Fruit fly (Drosophila melanogaster): ENCODE results near the gene Jon65Ai.

Gene Jon65Ai

DNA sequence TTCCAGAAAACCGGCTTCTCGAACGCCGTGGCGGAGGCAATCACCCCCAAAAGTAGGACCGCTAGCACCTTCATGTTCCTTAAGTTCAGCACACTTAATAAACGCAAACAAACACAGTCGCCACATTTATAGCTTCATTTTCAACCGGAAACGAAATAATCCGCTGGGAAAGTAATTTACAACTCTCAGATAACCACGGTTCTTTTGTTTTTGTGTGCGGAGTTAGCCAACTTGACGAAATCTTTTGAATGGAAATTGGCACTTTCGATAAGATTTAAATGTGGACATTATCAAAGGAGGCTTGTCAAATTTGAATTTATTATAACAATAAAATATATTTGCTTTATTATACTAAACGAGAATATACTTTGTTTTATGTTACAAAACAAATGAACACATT, at the start of gene Jon65Ai:
Gene Jon65Ai (minus strand): TSS at position 101 of the 400 bp plus-strand sequence.
- no peak for TF ChIP-seq CG10209 (GFP tag; optimal IDR thresholded peaks at IDR 0.05)

DNA sequence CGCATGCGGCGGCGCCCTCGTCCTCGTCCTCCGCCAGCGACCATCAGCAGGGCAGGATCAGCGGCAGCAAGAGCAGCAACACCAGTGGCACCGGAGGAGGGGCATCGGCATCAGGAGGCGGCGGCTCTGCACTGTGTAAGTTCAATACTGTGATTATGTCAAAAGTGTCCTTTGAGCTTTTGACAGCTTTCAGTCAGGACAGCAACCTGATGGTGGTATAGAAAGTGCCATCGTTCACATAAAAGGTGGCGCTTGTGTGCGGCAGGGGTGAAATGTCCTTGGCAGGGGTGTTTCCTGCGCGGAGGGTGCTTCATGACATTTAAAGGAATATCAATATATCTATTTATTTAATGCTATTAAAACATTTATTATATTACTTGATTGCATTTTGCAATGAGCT, 49.4 kb upstream of the Jon65Ai start:
- TF ChIP-seq CG6272 (GFP tag; IDR thresholded peaks at IDR 0.05): 0 out of 2 replicates have a peak, but pooled peaks have one; percentile 26
- TF ChIP-seq Ets65A (GFP tag): peak; percentile 35
- no peak for TF ChIP-seq z (GFP tag; IDR thresholded peaks at IDR 0.05)
- no peak for TF ChIP-seq CG16815 (GFP tag; optimal IDR thresholded peaks at IDR 0.05)
- 0 out of 2 replicates have a peak, but pooled peaks have one; percentile 16 for TF ChIP-seq CG42726 (GFP tag; IDR thresholded peaks at IDR 0.05; ENCODE audit: partially characterized antibody)
- no peak for TF ChIP-seq sens (GFP tag)
- 0 out of 2 replicates have a peak, but pooled peaks have one; percentile 33 for TF ChIP-seq seq (GFP tag; IDR thresholded peaks at IDR 0.05)
- TF ChIP-seq ci (GFP tag; IDR thresholded peaks at IDR 0.05): 0 out of 3 replicates have a peak, but pooled peaks have one; percentile 25
- TF ChIP-seq onecut (GFP tag; IDR thresholded peaks at IDR 0.05): 0 out of 2 replicates have a peak, but pooled peaks have one; percentile 6
- TF ChIP-seq usp (GFP tag; optimal IDR thresholded peaks at IDR 0.05): no peak
- peak; percentile 30 for TF ChIP-seq Ets97D (GFP tag; optimal IDR thresholded peaks at IDR 0.05)
- TF ChIP-seq crol (GFP tag; IDR thresholded peaks at IDR 0.05): 0 out of 2 replicates have a peak, but pooled peaks have one; percentile 22
- TF ChIP-seq pita (GFP tag; optimal IDR thresholded peaks at IDR 0.05): peak; percentile 49
- TF ChIP-seq Pdp1 (GFP tag; optimal IDR thresholded peaks at IDR 0.05): no peak
- peak; percentile 53 for TF ChIP-seq Med (GFP tag)
- TF ChIP-seq CTCF (GFP tag; optimal IDR thresholded peaks at IDR 0.05): peak; percentile 90
- 0 out of 3 replicates have a peak, but pooled peaks have one; percentile 41 for TF ChIP-seq CG11456 (GFP tag; IDR thresholded peaks at IDR 0.05)
- TF ChIP-seq Oaz (GFP tag; IDR thresholded peaks at IDR 0.05): 0 out of 2 replicates have a peak, but pooled peaks have one; percentile 5

- TF ChIP-seq ro (GFP tag; IDR thresholded peaks at IDR 0.05): no peak
- TF ChIP-seq Spps (tag; optimal IDR thresholded peaks at IDR 0.05): no peak
- TF ChIP-seq lilli (GFP tag; optimal IDR thresholded peaks at IDR 0.05): no peak
- TF ChIP-seq CG16815 (GFP tag; optimal IDR thresholded peaks at IDR 0.05): no peak
- no peak for TF ChIP-seq CG8478 (optimal IDR thresholded peaks at IDR 0.05)
- TF ChIP-seq schlank (tag; optimal IDR thresholded peaks at IDR 0.05): no peak
- no peak for TF ChIP-seq CG6272 (GFP tag; IDR thresholded peaks at IDR 0.05)
- no peak for TF ChIP-seq Dad (GFP tag; optimal IDR thresholded peaks at IDR 0.05)
- TF ChIP-seq CG6683 (GFP tag; optimal IDR thresholded peaks at IDR 0.05): no peak
- peak; percentile 79 for TF ChIP-seq ewg (GFP tag; optimal IDR thresholded peaks at IDR 0.05)
- TF ChIP-seq Lpt (GFP tag; optimal IDR thresholded peaks at IDR 0.05): no peak
- TF ChIP-seq Ets65A (GFP tag): peak; percentile 47
- no peak for TF ChIP-seq otp (GFP tag; IDR thresholded peaks at IDR 0.05)
- no peak for TF ChIP-seq nerfin-1 (tag; optimal IDR thresholded peaks at IDR 0.05)
- no peak for TF ChIP-seq bowl (GFP tag; IDR thresholded peaks at IDR 0.05)
- no peak for TF ChIP-seq CG1529 (GFP tag; optimal IDR thresholded peaks at IDR 0.05)
- TF ChIP-seq Six4 (GFP tag; optimal IDR thresholded peaks at IDR 0.05): no peak
- TF ChIP-seq NfI (GFP tag; optimal IDR thresholded peaks at IDR 0.05): no peak
- no peak for TF ChIP-seq CG11696 (GFP tag; IDR thresholded peaks at IDR 0.05)
- no peak for TF ChIP-seq kay (GFP tag; optimal IDR thresholded peaks at IDR 0.05)
- TF ChIP-seq CG15269 (tag; optimal IDR thresholded peaks at IDR 0.05): no peak
- TF ChIP-seq seq (GFP tag; IDR thresholded peaks at IDR 0.05): peak; percentile 68; the same call in 1 of the 2 replicates
- no peak for TF ChIP-seq BtbVII (GFP tag; optimal IDR thresholded peaks at IDR 0.05)
- no peak for TF ChIP-seq bsh (GFP tag; optimal IDR thresholded peaks at IDR 0.05)
- no peak for TF ChIP-seq MBD-R2 (GFP tag; IDR thresholded peaks at IDR 0.05)
- no peak for TF ChIP-seq Hand (GFP tag; optimal IDR thresholded peaks at IDR 0.05)
- TF ChIP-seq CG13287 (GFP tag; IDR thresholded peaks at IDR 0.05; ENCODE audit: partially characterized antibody): no peak
- TF ChIP-seq Rfx (GFP tag; IDR thresholded peaks at IDR 0.05): no peak
- no peak for TF ChIP-seq CG4328 (GFP tag; optimal IDR thresholded peaks at IDR 0.05)
- no peak for TF ChIP-seq p53 (GFP tag; optimal IDR thresholded peaks at IDR 0.05)
- no peak for TF ChIP-seq CG12155 (GFP tag; optimal IDR thresholded peaks at IDR 0.05)
- TF ChIP-seq ttk (GFP tag; IDR thresholded peaks at IDR 0.05): no peak
- TF ChIP-seq CG2116 (GFP tag; optimal IDR thresholded peaks at IDR 0.05): no peak
- TF ChIP-seq Asciz (GFP tag; optimal IDR thresholded peaks at IDR 0.05): no peak
- TF ChIP-seq zf30C (GFP tag; optimal IDR thresholded peaks at IDR 0.05): no peak
Observed at dm6 chr3L:6097270-6097669, 43.0 kb upstream of the Jon65Ai start, which contains the start of gene Ets65A. Ets65A (plus strand) TSS chr3L:6097617.
